Worm (Caenorhabditis elegans) whole organism, late embryonic: Measurements from ENCODE around the gene tmem-258.

Source experiments
- C08G9.2 ChIP-seq: sonication (generic microtip); optimal IDR thresholded peaks from 2 replicates; lab custom pipeline; 2016; ENCODE audit warnings: mild to moderate bottlenecking, missing genetic modification characterization, moderate library complexity, missing compliant biosample characterization
- F13H6.1 ChIP-seq: sonication (generic microtip); optimal IDR thresholded peaks from 2 replicates; lab custom pipeline; 2016; ENCODE audit warnings: missing genetic modification characterization, missing compliant biosample characterization
- Y22D7AL.16 ChIP-seq: sonication (generic microtip); optimal IDR thresholded peaks from 2 replicates; lab custom pipeline; 2016; ENCODE audit warnings: missing genetic modification characterization, missing compliant biosample characterization
- ceh-2 ChIP-seq: sonication (generic microtip); optimal IDR thresholded peaks from 2 replicates; lab custom pipeline; 2016; ENCODE audit warnings: missing genotype, missing genetic modification characterization, missing compliant biosample characterization
- ceh-24 ChIP-seq: sonication (generic microtip); optimal IDR thresholded peaks from 2 replicates; lab custom pipeline; 2016; ENCODE audit warnings: mild to moderate bottlenecking, missing genetic modification characterization, missing compliant biosample characterization
- ceh-34 ChIP-seq: sonication (generic microtip); optimal IDR thresholded peaks from 2 replicates; lab custom pipeline; 2016; ENCODE audit warnings: mild to moderate bottlenecking, missing genetic modification characterization, missing compliant biosample characterization
- ceh-45 ChIP-seq: fragments of 200-800 bp; sonication (Bioruptor generic); IDR thresholded peaks from 2 replicates; pipeline ENCODE4 v1.3.6; 2022; ENCODE audit warnings: missing genetic modification reagents, missing genetic modification characterization, missing compliant biosample characterization
- ceh-48 ChIP-seq: sonication (generic microtip); optimal IDR thresholded peaks from 2 replicates; lab custom pipeline; 2016; ENCODE audit warnings: missing genetic modification characterization, inconsistent platforms, missing compliant biosample characterization
- ceh-6 ChIP-seq: fragments of 200-800 bp; sonication (Bioruptor generic); optimal IDR thresholded peaks from 2 replicates; lab custom pipeline; 2018; ENCODE audit warnings: mild to moderate bottlenecking, missing genetic modification characterization, missing compliant biosample characterization
- ceh-9 ChIP-seq: sonication (generic microtip); optimal IDR thresholded peaks from 2 replicates; lab custom pipeline; 2016; ENCODE audit warnings: mild to moderate bottlenecking, missing genetic modification characterization, inconsistent platforms, missing compliant biosample characterization
- che-1 ChIP-seq: sonication (generic microtip); optimal IDR thresholded peaks from 2 replicates; lab custom pipeline; 2016; ENCODE audit warnings: mild to moderate bottlenecking, missing genetic modification characterization, missing compliant biosample characterization
- dmd-4 ChIP-seq: sonication (generic microtip); optimal IDR thresholded peaks from 2 replicates; lab custom pipeline; 2016; ENCODE audit warnings: borderline replicate concordance, missing genetic modification characterization, missing compliant biosample characterization
- elt-2 ChIP-seq: sonication (generic microtip); optimal IDR thresholded peaks from 2 replicates; lab custom pipeline; 2016; ENCODE audit warnings: missing genetic modification reagents, missing genetic modification characterization, missing compliant biosample characterization
- ets-4 ChIP-seq: sonication (generic microtip); optimal IDR thresholded peaks from 2 replicates; lab custom pipeline; 2016; ENCODE audit warnings: missing genetic modification characterization, missing compliant biosample characterization
- eyg-1 ChIP-seq: sonication (generic microtip); optimal IDR thresholded peaks from 2 replicates; lab custom pipeline; 2016; ENCODE audit warnings: missing genotype, missing genetic modification characterization, missing compliant biosample characterization
- fkh-6 ChIP-seq: sonication (generic microtip); optimal IDR thresholded peaks from 2 replicates; lab custom pipeline; 2016; ENCODE audit warnings: missing genetic modification characterization, missing compliant biosample characterization
- gmeb-2 ChIP-seq: sonication (generic microtip); optimal IDR thresholded peaks from 2 replicates; lab custom pipeline; 2016; ENCODE audit warnings: missing genetic modification characterization, inconsistent platforms, missing compliant biosample characterization
- hlh-13 ChIP-seq: fragments of 200-800 bp; sonication (Bioruptor generic); optimal IDR thresholded peaks from 2 replicates; lab custom pipeline; 2018; ENCODE audit warnings: mild to moderate bottlenecking, missing genetic modification characterization, missing compliant biosample characterization
- hlh-15 ChIP-seq: sonication (generic microtip); optimal IDR thresholded peaks from 2 replicates; lab custom pipeline; 2016; ENCODE audit warnings: missing genetic modification characterization, missing compliant biosample characterization
- hlh-30 ChIP-seq: sonication (generic microtip); optimal IDR thresholded peaks from 2 replicates; lab custom pipeline; 2017; ENCODE audit warnings: antibody characterized with exemption, missing genetic modification characterization, missing compliant biosample characterization; ENCODE audit not compliant: insufficient read depth
- hlh-8 ChIP-seq: sonication (generic microtip); optimal IDR thresholded peaks from 2 replicates; lab custom pipeline; 2016; ENCODE audit warnings: missing genotype, missing genetic modification characterization, missing compliant biosample characterization
- lim-6 ChIP-seq: sonication (generic microtip); optimal IDR thresholded peaks from 2 replicates; lab custom pipeline; 2016; ENCODE audit warnings: missing genetic modification characterization, missing compliant biosample characterization
- mec-3 ChIP-seq: sonication (generic microtip); optimal IDR thresholded peaks from 2 replicates; lab custom pipeline; 2016; ENCODE audit warnings: borderline replicate concordance, missing genetic modification characterization, missing compliant biosample characterization
- nfya-1 ChIP-seq: sonication (generic microtip); optimal IDR thresholded peaks from 2 replicates; lab custom pipeline; 2017; ENCODE audit warnings: missing genetic modification characterization, mild to moderate bottlenecking, missing compliant biosample characterization, antibody characterized with exemption, moderate library complexity
- nhr-232 ChIP-seq: sonication (generic microtip); optimal IDR thresholded peaks from 2 replicates; lab custom pipeline; 2016; ENCODE audit warnings: missing genetic modification characterization, missing compliant biosample characterization
- npax-4 ChIP-seq: sonication (generic microtip); optimal IDR thresholded peaks from 2 replicates; lab custom pipeline; 2016; ENCODE audit warnings: missing genetic modification characterization, missing compliant biosample characterization
- pag-3 ChIP-seq: sonication (generic microtip); optimal IDR thresholded peaks from 2 replicates; lab custom pipeline; 2016; ENCODE audit warnings: missing compliant biosample characterization, missing genetic modification characterization, borderline replicate concordance
- pat-9 ChIP-seq: fragments of 200-800 bp; sonication (Bioruptor generic); optimal IDR thresholded peaks from 2 replicates; lab custom pipeline; 2018; ENCODE audit warnings: mild to moderate bottlenecking, missing genetic modification characterization, moderate library complexity, missing compliant biosample characterization
- pha-2 ChIP-seq: sonication (generic microtip); optimal IDR thresholded peaks from 2 replicates; lab custom pipeline; 2017; ENCODE audit warnings: mild to moderate bottlenecking, missing genetic modification characterization, missing compliant biosample characterization
- pha-4 ChIP-seq: fragments of 150-350 bp; optimal IDR thresholded peaks from 2 replicates; lab custom pipeline; 2018; ENCODE audit warnings: missing biosample characterization, missing genetic modification reagents, missing genetic modification characterization
- pros-1 ChIP-seq: fragments of 150-350 bp; optimal IDR thresholded peaks from 2 replicates; lab custom pipeline; 2014; ENCODE audit warnings: missing biosample characterization, missing genetic modification reagents, missing genetic modification characterization
- sdc-2 ChIP-seq: sonication (generic microtip); optimal IDR thresholded peaks from 2 replicates; lab custom pipeline; 2016; ENCODE audit warnings: missing genotype, missing genetic modification characterization, missing compliant biosample characterization
- sox-2 ChIP-seq: fragments of 200-800 bp; sonication (Bioruptor generic); IDR thresholded peaks from 2 replicates; pipeline ENCODE4 v1.3.6; 2022; ENCODE audit warnings: missing genetic modification reagents, missing genetic modification characterization, missing compliant biosample characterization
- syd-9 ChIP-seq: sonication (generic microtip); optimal IDR thresholded peaks from 2 replicates; lab custom pipeline; 2016; ENCODE audit warnings: mild to moderate bottlenecking, missing genetic modification characterization, moderate library complexity, missing compliant biosample characterization
- tbx-7 ChIP-seq: sonication (generic microtip); optimal IDR thresholded peaks from 2 replicates; lab custom pipeline; 2016; ENCODE audit warnings: missing genotype, missing genetic modification characterization, missing compliant biosample characterization
- ttx-3 ChIP-seq: sonication (generic microtip); optimal IDR thresholded peaks from 2 replicates; lab custom pipeline; 2016; ENCODE audit warnings: missing genetic modification reagents, missing genetic modification characterization, missing compliant biosample characterization
- unc-3 ChIP-seq, 2 experiments: fragments of 200-800 bp in 1 of 2; sonication (Bioruptor generic) in 1 of 2; sonication (generic microtip) in 1 of 2; conservative IDR thresholded peaks in 1 of 2; optimal IDR thresholded peaks in 1 of 2; 2 replicates each; pipeline versions ENCODE4 v1.3.6 to Lab custom; 2016 to 2022; ENCODE audit warnings: missing compliant biosample characterization in 2 of 2, missing genetic modification characterization in 2 of 2, missing genetic modification reagents in 1 of 2
- unc-42 ChIP-seq: sonication (generic microtip); optimal IDR thresholded peaks from 2 replicates; lab custom pipeline; 2016; ENCODE audit warnings: missing genotype, missing genetic modification characterization, missing compliant biosample characterization
- unc-55 ChIP-seq: sonication (generic microtip); optimal IDR thresholded peaks from 2 replicates; lab custom pipeline; 2017; ENCODE audit warnings: missing biosample characterization, missing genetic modification reagents, missing genetic modification characterization
- unc-86 ChIP-seq: sonication (generic microtip); optimal IDR thresholded peaks from 2 replicates; lab custom pipeline; 2016; ENCODE audit warnings: missing genetic modification characterization, missing compliant biosample characterization
- zip-5 ChIP-seq: sonication (generic microtip); optimal IDR thresholded peaks from 2 replicates; lab custom pipeline; 2016; ENCODE audit warnings: missing genetic modification characterization, missing compliant biosample characterization
- ztf-16 ChIP-seq: sonication (generic microtip); optimal IDR thresholded peaks from 2 replicates; lab custom pipeline; 2017; ENCODE audit warnings: missing genetic modification characterization, missing compliant biosample characterization

Gene tmem-258

ce11 chrV:7060396-7060795 is 2.6 kb upstream of the tmem-258 start, which contains the start of the genes Y57E12AL.6 and Y57E12AL.1 (continued):
- no peak for TF ChIP-seq ceh-9 (tag; lab: Kevin White, UChicago)
- TF ChIP-seq syd-9 (tag; lab: Kevin White, UChicago), result peak; percentile 69
- TF ChIP-seq tbx-7, result no peak
- peak; percentile 21 for TF ChIP-seq hlh-15 (tag; lab: Kevin White, UChicago)
- peak; percentile 73 for TF ChIP-seq F13H6.1 (tag; lab: Kevin White, UChicago)
- no peak for TF ChIP-seq hlh-13 (GFP tag; lab: Kevin White, UChicago)
- no peak for TF ChIP-seq ceh-24 (tag; lab: Kevin White, UChicago)
- TF ChIP-seq pros-1, result no peak
- peak; percentile 28 for TF ChIP-seq unc-42 (tag; lab: Kevin White, UChicago)
- TF ChIP-seq pag-3 (tag; lab: Kevin White, UChicago), result no peak
- TF ChIP-seq sdc-2 (tag; lab: Kevin White, UChicago), result peak; percentile 62
- no peak for TF ChIP-seq pat-9 (tag; lab: Kevin White, UChicago)
- peak; percentile 64 for TF ChIP-seq ztf-16
- TF ChIP-seq zip-5, result peak; percentile 45
- TF ChIP-seq hlh-8 (tag; lab: Kevin White, UChicago), result peak; percentile 61
- TF ChIP-seq ceh-45 (GFP tag; lab: Robert Waterston, UW), result no peak
- peak; percentile 60 for TF ChIP-seq unc-3 (GFP tag; conservative IDR thresholded peaks at IDR 0.05; lab: Robert Waterston, UW)
- peak; percentile 60 for TF ChIP-seq unc-3 (tag; optimal IDR thresholded peaks at IDR 0.05; lab: Kevin White, UChicago)
- TF ChIP-seq unc-86 (tag; lab: Kevin White, UChicago), result peak; percentile 65
- peak; percentile 4 for TF ChIP-seq unc-55 (GFP tag; lab: Kevin White, UChicago)
- TF ChIP-seq ceh-34 (tag; lab: Kevin White, UChicago), result peak; percentile 60
- peak; percentile 88 for TF ChIP-seq hlh-30 (tag; lab: Kevin White, UChicago)
- no peak for TF ChIP-seq pha-4 (tag; lab: Kevin White, UChicago)
- no peak for TF ChIP-seq C08G9.2 (tag; lab: Kevin White, UChicago)
- TF ChIP-seq ets-4 (tag; lab: Kevin White, UChicago), result peak; percentile 24
- TF ChIP-seq ceh-48 (tag; lab: Kevin White, UChicago), result peak; percentile 64
- TF ChIP-seq nfya-1 (tag; lab: Kevin White, UChicago), result peak; percentile 71
- TF ChIP-seq ttx-3 (tag; lab: Kevin White, UChicago), result peak; percentile 69
- TF ChIP-seq npax-4 (tag; lab: Kevin White, UChicago), result peak; percentile 55
- no peak for TF ChIP-seq mec-3 (tag; lab: Kevin White, UChicago)
- peak; percentile 53 for TF ChIP-seq Y22D7AL.16 (tag; lab: Kevin White, UChicago)
- TF ChIP-seq che-1 (tag; lab: Kevin White, UChicago), result peak; percentile 51
- TF ChIP-seq ceh-2 (tag; lab: Kevin White, UChicago), result peak; percentile 19
- TF ChIP-seq pha-2 (tag; lab: Kevin White, UChicago), result peak; percentile 44
- peak; percentile 88 for TF ChIP-seq elt-2 (tag; lab: Kevin White, UChicago)
- TF ChIP-seq dmd-4, result no peak
- TF ChIP-seq fkh-6 (tag; lab: Kevin White, UChicago), result peak; percentile 31
- TF ChIP-seq nhr-232, result peak; percentile 63
- peak; percentile 18; the same call in 1 of the 2 replicates for TF ChIP-seq sox-2 (GFP tag; lab: Robert Waterston, UW)
- TF ChIP-seq ceh-6 (GFP tag; lab: Kevin White, UChicago), result peak; percentile 56
- peak; percentile 13 for TF ChIP-seq eyg-1
- TF ChIP-seq gmeb-2 (tag; lab: Kevin White, UChicago), result peak; percentile 31
- TF ChIP-seq lim-6, result no peak
